In genomic region chr4:501479-501993, dm6 we compare ENCODE assay signal across 1 fruit fly cellular context.
A peak's percentile ranks its signal among the peaks of the same experiment; 100 is the strongest.
TF ChIP-seq lines count a peak whose summit lies in the region.

Gene zfh2, plus strand, starts transcription at chr4:501810.

TF ChIP-seq in whole organism, embryonic, 481 proteins besides CTCF, POLR2A, EP300 and RAD21 (continued from another document and continues in another):
- TF ChIP-seq CG13894 (tag; optimal IDR thresholded peaks at IDR 0.05; lab: Kevin White, UChicago) (peak; percentile 44), oc (tag; optimal IDR thresholded peaks at IDR 0.05; lab: Kevin White, UChicago) (peak; percentile 54), tgo (GFP tag; IDR thresholded peaks at IDR 0.05; lab: Robert Waterston, UW) (no peak), CG14710 (tag; optimal IDR thresholded peaks at IDR 0.05; lab: Kevin White, UChicago) (no peak), sna (GFP tag; IDR thresholded peaks at IDR 0.05; lab: Robert Waterston, UW; ENCODE audit: partially characterized antibody) (no peak), CG15601 (tag; optimal IDR thresholded peaks at IDR 0.05; lab: Kevin White, UChicago) (no peak), wek (GFP tag; optimal IDR thresholded peaks at IDR 0.05; lab: Kevin White, UChicago) (peak; percentile 64), phol (tag; optimal IDR thresholded peaks at IDR 0.05; lab: Kevin White, UChicago) (no peak), Gug (GFP tag; IDR thresholded peaks at IDR 0.05; lab: Robert Waterston, UW) (no peak), CG11247 (GFP tag; IDR thresholded peaks at IDR 0.05; lab: Robert Waterston, UW) (no peak), row (GFP tag; IDR thresholded peaks at IDR 0.05; lab: Robert Waterston, UW) (no peak; the same call in 2 of the 3 replicates), slbo (GFP tag; IDR thresholded peaks at IDR 0.05; lab: Robert Waterston, UW) (no peak), CG4360 (GFP tag; IDR thresholded peaks at IDR 0.05; lab: Robert Waterston, UW) (peak; percentile 28; the same call in 1 of the 2 replicates), CG33557 (GFP tag; optimal IDR thresholded peaks at IDR 0.05; lab: Kevin White, UChicago) (no peak), fu2 (GFP tag; optimal IDR thresholded peaks at IDR 0.05; lab: Kevin White, UChicago) (no peak), gsb-n (tag; optimal IDR thresholded peaks at IDR 0.05; lab: Kevin White, UChicago) (peak; percentile 74), MBD-R2 (GFP tag; IDR thresholded peaks at IDR 0.05; lab: Robert Waterston, UW) (no peak), Sox100B (GFP tag; optimal IDR thresholded peaks at IDR 0.05; lab: Kevin White, UChicago) (no peak), gro (GFP tag; optimal IDR thresholded peaks at IDR 0.05; lab: Kevin White, UChicago) (peak; percentile 51), fru (optimal IDR thresholded peaks at IDR 0.05; lab: Kevin White, UChicago) (no peak), CG4328 (GFP tag; optimal IDR thresholded peaks at IDR 0.05; lab: Kevin White, UChicago) (no peak), Myb (GFP tag; optimal IDR thresholded peaks at IDR 0.05; lab: Kevin White, UChicago) (no peak), corto (GFP tag; optimal IDR thresholded peaks at IDR 0.05; lab: Kevin White, UChicago) (peak; percentile 26), CG11085 (GFP tag; IDR thresholded peaks at IDR 0.05; lab: Robert Waterston, UW) (no peak), CG16815 (GFP tag; optimal IDR thresholded peaks at IDR 0.05; lab: Kevin White, UChicago) (no peak), CG13424 (tag; optimal IDR thresholded peaks at IDR 0.05; lab: Kevin White, UChicago) (no peak), Ptx1 (GFP tag; IDR thresholded peaks at IDR 0.05; lab: Robert Waterston, UW) (no peak), prd (optimal IDR thresholded peaks at IDR 0.05; lab: Kevin White, UChicago) (no peak), prd (GFP tag; IDR thresholded peaks at IDR 0.05; lab: Robert Waterston, UW) (peak; percentile 34; the same call in 1 of the 3 replicates), Elba2 (GFP tag; optimal IDR thresholded peaks at IDR 0.05; lab: Kevin White, UChicago) (no peak), CG31388 (GFP tag; optimal IDR thresholded peaks at IDR 0.05; lab: Kevin White, UChicago) (no peak), CG10267 (tag; optimal IDR thresholded peaks at IDR 0.05; lab: Kevin White, UChicago) (no peak), dati (GFP tag; IDR thresholded peaks at IDR 0.05; lab: Robert Waterston, UW) (no peak), twi (tag; optimal IDR thresholded peaks at IDR 0.05; lab: Kevin White, UChicago) (peak; percentile 37), CG10274 (GFP tag; optimal IDR thresholded peaks at IDR 0.05; lab: Kevin White, UChicago) (no peak), crp (GFP tag; optimal IDR thresholded peaks at IDR 0.05; lab: Kevin White, UChicago) (no peak), chn (GFP tag; optimal IDR thresholded peaks at IDR 0.05; lab: Kevin White, UChicago) (no peak), cas (GFP tag; IDR thresholded peaks at IDR 0.05; lab: Robert Waterston, UW) (no peak), CG4617 (GFP tag; optimal IDR thresholded peaks at IDR 0.05; lab: Kevin White, UChicago; ENCODE audit: borderline replicate concordance) (no peak), br (optimal IDR thresholded peaks at IDR 0.05; lab: Kevin White, UChicago) (no peak), TFAM (GFP tag; optimal IDR thresholded peaks at IDR 0.05; lab: Kevin White, UChicago) (no peak), E2f2 (GFP tag; IDR thresholded peaks at IDR 0.05; lab: Robert Waterston, UW) (no peak), CG6689 (GFP tag; IDR thresholded peaks at IDR 0.05; lab: Robert Waterston, UW) (no peak), jing (GFP tag; optimal IDR thresholded peaks at IDR 0.05; lab: Kevin White, UChicago) (no peak), CG18011 (GFP tag; optimal IDR thresholded peaks at IDR 0.05; lab: Kevin White, UChicago) (no peak), insv (GFP tag; optimal IDR thresholded peaks at IDR 0.05; lab: Kevin White, UChicago) (peak in 1 of 2 experiments; percentile 19), knrl (GFP tag; IDR thresholded peaks at IDR 0.05; lab: Robert Waterston, UW; ENCODE audit: partially characterized antibody) (no peak), CG17328 (GFP tag; IDR thresholded peaks at IDR 0.05; lab: Robert Waterston, UW) (no peak), CG8924 (tag; optimal IDR thresholded peaks at IDR 0.05; lab: Kevin White, UChicago) (peak; percentile 55), hth (optimal IDR thresholded peaks at IDR 0.05; lab: Kevin White, UChicago) (no peak), lilli (GFP tag; optimal IDR thresholded peaks at IDR 0.05; lab: Kevin White, UChicago) (no peak), sens-2 (GFP tag; IDR thresholded peaks at IDR 0.05; lab: Robert Waterston, UW) (no peak; the same call in 1 of the 2 replicates), HLH4C (GFP tag; IDR thresholded peaks at IDR 0.05; lab: Robert Waterston, UW; ENCODE audit: partially characterized antibody) (no peak), gt (GFP tag; IDR thresholded peaks at IDR 0.05; lab: Robert Waterston, UW) (no peak), CG13624 (GFP tag; optimal IDR thresholded peaks at IDR 0.05; lab: Kevin White, UChicago) (no peak), CG8281 (tag; optimal IDR thresholded peaks at IDR 0.05; lab: Kevin White, UChicago) (no peak), pfk (GFP tag; optimal IDR thresholded peaks at IDR 0.05; lab: Kevin White, UChicago) (peak; percentile 53), CG7745 (tag; optimal IDR thresholded peaks at IDR 0.05; lab: Kevin White, UChicago) (peak; percentile 96), CG2116 (GFP tag; optimal IDR thresholded peaks at IDR 0.05; lab: Kevin White, UChicago) (no peak), CG15479 (GFP tag; optimal IDR thresholded peaks at IDR 0.05; lab: Kevin White, UChicago) (peak; percentile 42), jumu (GFP tag; optimal IDR thresholded peaks at IDR 0.05; lab: Kevin White, UChicago) (no peak), bsh (GFP tag; optimal IDR thresholded peaks at IDR 0.05; lab: Kevin White, UChicago) (peak in 1 of 2 experiments; percentile 63), CG10321 (GFP tag; IDR thresholded peaks at IDR 0.05; lab: Robert Waterston, UW) (no peak), kay (GFP tag; optimal IDR thresholded peaks at IDR 0.05; lab: Kevin White, UChicago) (peak; percentile 25), Xrp1 (GFP tag; IDR thresholded peaks at IDR 0.05; lab: Robert Waterston, UW) (no peak), slp2 (GFP tag; optimal IDR thresholded peaks at IDR 0.05; lab: Kevin White, UChicago) (no peak), cg (GFP tag; optimal IDR thresholded peaks at IDR 0.05; lab: Kevin White, UChicago) (peak; percentile 81), Doc3 (GFP tag; IDR thresholded peaks at IDR 0.05; lab: Robert Waterston, UW; ENCODE audit: partially characterized antibody) (peak; percentile 43; the same call in 1 of the 3 replicates), CG9932 (GFP tag; IDR thresholded peaks at IDR 0.05; lab: Robert Waterston, UW) (no peak), Lhr (GFP tag; optimal IDR thresholded peaks at IDR 0.05; lab: Kevin White, UChicago) (no peak), NfI (GFP tag; optimal IDR thresholded peaks at IDR 0.05; lab: Kevin White, UChicago) (no peak), crol (GFP tag; IDR thresholded peaks at IDR 0.05; lab: Robert Waterston, UW) (no peak; the same call in 1 of the 2 replicates), CG5953 (GFP tag; IDR thresholded peaks at IDR 0.05; lab: Robert Waterston, UW) (no peak), luna (GFP tag; optimal IDR thresholded peaks at IDR 0.05; lab: Kevin White, UChicago) (no peak), CG32772 (GFP tag; IDR thresholded peaks at IDR 0.05; lab: Robert Waterston, UW) (no peak), ATbp (GFP tag; optimal IDR thresholded peaks at IDR 0.05; lab: Kevin White, UChicago) (peak; percentile 1), gcm2 (GFP tag; optimal IDR thresholded peaks at IDR 0.05; lab: Kevin White, UChicago) (no peak), CG8765 (GFP tag; IDR thresholded peaks at IDR 0.05; lab: Robert Waterston, UW) (no peak), Hsf (GFP tag; optimal IDR thresholded peaks at IDR 0.05; lab: Kevin White, UChicago) (no peak), pzg (GFP tag; optimal IDR thresholded peaks at IDR 0.05; lab: Kevin White, UChicago) (no peak), CG7556 (GFP tag; optimal IDR thresholded peaks at IDR 0.05; lab: Kevin White, UChicago) (no peak), CG3847 (GFP tag; IDR thresholded peaks at IDR 0.05; lab: Robert Waterston, UW) (no peak), CG31224 (GFP tag; IDR thresholded peaks at IDR 0.05; lab: Robert Waterston, UW) (no peak), CG10209 (GFP tag; optimal IDR thresholded peaks at IDR 0.05; lab: Kevin White, UChicago) (no peak), bigmax (GFP tag; optimal IDR thresholded peaks at IDR 0.05; lab: Kevin White, UChicago) (no peak), CG1233 (GFP tag; optimal IDR thresholded peaks at IDR 0.05; lab: Kevin White, UChicago) (no peak), Sin3A (optimal IDR thresholded peaks at IDR 0.05; lab: Kevin White, UChicago) (no peak), CG8478 (optimal IDR thresholded peaks at IDR 0.05; lab: Kevin White, UChicago) (no peak), Doc2 (GFP tag; IDR thresholded peaks at IDR 0.05; lab: Robert Waterston, UW) (no peak), CG4404 (GFP tag; IDR thresholded peaks at IDR 0.05; lab: Robert Waterston, UW) (no peak), NK7.1 (GFP tag; optimal IDR thresholded peaks at IDR 0.05; lab: Kevin White, UChicago) (no peak), CG6813 (GFP tag; optimal IDR thresholded peaks at IDR 0.05; lab: Kevin White, UChicago) (no peak), run (tag; optimal IDR thresholded peaks at IDR 0.05; lab: Kevin White, UChicago) (no peak), CG7839 (tag; optimal IDR thresholded peaks at IDR 0.05; lab: Kevin White, UChicago) (no peak), Rfx (GFP tag; IDR thresholded peaks at IDR 0.05; lab: Robert Waterston, UW) (no peak), CG12769 (tag; optimal IDR thresholded peaks at IDR 0.05; lab: Kevin White, UChicago) (no peak), CG2678 (tag; optimal IDR thresholded peaks at IDR 0.05; lab: Kevin White, UChicago) (peak; percentile 9), tll (GFP tag; optimal IDR thresholded peaks at IDR 0.05; lab: Kevin White, UChicago) (peak in 1 of 2 experiments; percentile 79), lab (GFP tag; optimal IDR thresholded peaks at IDR 0.05; lab: Kevin White, UChicago) (peak; percentile 29), CG7786 (GFP tag; optimal IDR thresholded peaks at IDR 0.05; lab: Kevin White, UChicago) (no peak), Dp (GFP tag; optimal IDR thresholded peaks at IDR 0.05; lab: Kevin White, UChicago) (no peak), zf30C (GFP tag; optimal IDR thresholded peaks at IDR 0.05; lab: Kevin White, UChicago) (peak; percentile 90), pnt (GFP tag; optimal IDR thresholded peaks at IDR 0.05; lab: Kevin White, UChicago) (no peak), Kr (GFP tag; optimal IDR thresholded peaks at IDR 0.05; lab: Kevin White, UChicago) (no peak), chif (GFP tag; optimal IDR thresholded peaks at IDR 0.05; lab: Kevin White, UChicago) (no peak), bbx (GFP tag; IDR thresholded peaks at IDR 0.05; lab: Robert Waterston, UW; ENCODE audit: partially characterized antibody) (no peak), dan (GFP tag; IDR thresholded peaks at IDR 0.05; lab: Robert Waterston, UW) (no peak), CG13287 (GFP tag; IDR thresholded peaks at IDR 0.05; lab: Robert Waterston, UW; ENCODE audit: partially characterized antibody) (peak; percentile 50; the same call in 1 of the 2 replicates), Ada2b (GFP tag; IDR thresholded peaks at IDR 0.05; lab: Robert Waterston, UW) (no peak), B-H1 (GFP tag; IDR thresholded peaks at IDR 0.05; lab: Robert Waterston, UW) (no peak; the same call in 2 of the 3 replicates), cad (GFP tag; optimal IDR thresholded peaks at IDR 0.05; lab: Kevin White, UChicago) (peak; percentile 68), CG12659 (GFP tag; optimal IDR thresholded peaks at IDR 0.05; lab: Kevin White, UChicago) (no peak), ham (GFP tag; IDR thresholded peaks at IDR 0.05; lab: Robert Waterston, UW) (no peak), ap (GFP tag; IDR thresholded peaks at IDR 0.05; lab: Robert Waterston, UW) (no peak), CG14050 (GFP tag; IDR thresholded peaks at IDR 0.05; lab: Robert Waterston, UW) (no peak), CG12071 (GFP tag; optimal IDR thresholded peaks at IDR 0.05; lab: Kevin White, UChicago) (peak; percentile 13), Opbp (GFP tag; IDR thresholded peaks at IDR 0.05; lab: Robert Waterston, UW; ENCODE audit: partially characterized antibody) (no peak), CG10959 (GFP tag; IDR thresholded peaks at IDR 0.05; lab: Robert Waterston, UW) (no peak), CG9215 (GFP tag; IDR thresholded peaks at IDR 0.05; lab: Robert Waterston, UW) (no peak), Pdp1 (GFP tag; optimal IDR thresholded peaks at IDR 0.05; lab: Kevin White, UChicago) (peak in 1 of 2 experiments; percentile 43), CG13296 (GFP tag; optimal IDR thresholded peaks at IDR 0.05; lab: Kevin White, UChicago) (peak; percentile 28), eyg (GFP tag; optimal IDR thresholded peaks at IDR 0.05; lab: Kevin White, UChicago) (no peak), Gsc (GFP tag; IDR thresholded peaks at IDR 0.05; lab: Robert Waterston, UW) (no peak), Nf-YB (GFP tag; optimal IDR thresholded peaks at IDR 0.05; lab: Kevin White, UChicago) (peak; percentile 93), hbn (GFP tag; IDR thresholded peaks at IDR 0.05; lab: Robert Waterston, UW; ENCODE audit: partially characterized antibody) (no peak), CG17361 (GFP tag; IDR thresholded peaks at IDR 0.05; lab: Robert Waterston, UW) (peak; percentile 13; the same call in 1 of the 3 replicates), chinmo (GFP tag; IDR thresholded peaks at IDR 0.05; lab: Robert Waterston, UW; ENCODE audit: partially characterized antibody) (peak; percentile 88; the same call in 3 of the 4 replicates), hb (GFP tag; IDR thresholded peaks at IDR 0.05; lab: Robert Waterston, UW; ENCODE audit: partially characterized antibody) (no peak), Sry-β (GFP tag; optimal IDR thresholded peaks at IDR 0.05; lab: Kevin White, UChicago) (no peak), CG2202 (tag; optimal IDR thresholded peaks at IDR 0.05; lab: Kevin White, UChicago) (no peak), CG17612 (GFP tag; IDR thresholded peaks at IDR 0.05; lab: Robert Waterston, UW) (no peak), HmgZ (tag; optimal IDR thresholded peaks at IDR 0.05; lab: Kevin White, UChicago) (peak; percentile 3), CG8388 (GFP tag; optimal IDR thresholded peaks at IDR 0.05; lab: Kevin White, UChicago) (peak; percentile 13), nmo (GFP tag; optimal IDR thresholded peaks at IDR 0.05; lab: Kevin White, UChicago) (no peak), pita (GFP tag; optimal IDR thresholded peaks at IDR 0.05; lab: Kevin White, UChicago) (no peak), Atf6 (GFP tag; IDR thresholded peaks at IDR 0.05; lab: Robert Waterston, UW) (0 out of 2 replicates have a peak, but pooled peaks have one; percentile 50)
